Worm (Caenorhabditis elegans): ENCODE data around the gene Y43F8B.13.

The Y43F8B.13 gene

ce11 chrV:19497087-19497486 is 41.3 kb downstream of the Y43F8B.13 start:
- TF ChIP-seq aha-1 (tag) (peak; percentile 2), skn-1 (tag; optimal IDR thresholded peaks at IDR 0.05) (no peak)

- TF ChIP-seq attf-4 (tag; optimal IDR thresholded peaks at IDR 0.05) (no peak), lin-15B (tag; optimal IDR thresholded peaks at IDR 0.05) (no peak), R02D3.7 (tag; optimal IDR thresholded peaks at IDR 0.05) (no peak), unc-62 (GFP tag; optimal IDR thresholded peaks at IDR 0.05 in 1 of 2) (peak in 1 of 2 experiments; percentile 97), unc-62 (tag; optimal IDR thresholded peaks at IDR 0.05) (no peak), F10B5.3 (tag; optimal IDR thresholded peaks at IDR 0.05) (no peak), rbr-2 (tag; optimal IDR thresholded peaks at IDR 0.05) (no peak), ctbp-1 (GFP tag; IDR thresholded peaks at IDR 0.05) (no peak), hlh-11 (tag; optimal IDR thresholded peaks at IDR 0.05) (no peak), lin-13 (GFP tag; optimal IDR thresholded peaks at IDR 0.05) (no peak)
Measured at ce11 chrV:19501389-19501788, 45.6 kb downstream of the Y43F8B.13 start.

ce11 chrV:19502579-19503151 is 46.9 kb downstream of the Y43F8B.13 start, which contains the start of gene Y43F8B.3:
Gene Y43F8B.3 (plus strand): TSS chrV:19503101.
- no peak for TF ChIP-seq spr-3 (GFP tag; optimal IDR thresholded peaks at IDR 0.05)
- TF ChIP-seq nhr-237 (tag; optimal IDR thresholded peaks at IDR 0.05), result no peak
- TF ChIP-seq T26A8.4 (GFP tag; IDR thresholded peaks at IDR 0.05), result no peak
- TF ChIP-seq Y75B8A.6 (GFP tag; IDR thresholded peaks at IDR 0.05), result no peak
- TF ChIP-seq mdl-1 (tag; optimal IDR thresholded peaks at IDR 0.05), result no peak

Data from whole organism, L4 larva.